Fruit fly (Drosophila melanogaster) whole organism, embryonic: Measurements from ENCODE around the gene Nepl13.

Experiments used
- B-H2 ChIP-seq: fragments of 200-800 bp; sonication (Bioruptor generic); optimal IDR thresholded peaks from 2 replicates; lab custom pipeline; 2018; ENCODE audit warnings: missing biosample characterization, mild to moderate bottlenecking, missing genetic modification characterization
- C15 ChIP-seq: fragments of 200-800 bp; sonication (Bioruptor generic); IDR thresholded peaks from 3 replicates; pipeline ENCODE4 v1.3.6; 2022; ENCODE audit warnings: missing biosample characterization, missing genetic modification characterization
- CG11085 ChIP-seq: fragments of 200-800 bp; sonication (Bioruptor generic); IDR thresholded peaks from 2 replicates; pipeline ENCODE4 v1.3.6; 2022; ENCODE audit warnings: missing biosample characterization, missing genetic modification characterization
- CG11456 ChIP-seq: fragments of 200-800 bp; sonication (Bioruptor generic); IDR thresholded peaks from 3 replicates; pipeline ENCODE4 v1.3.6; 2022; ENCODE audit warnings: missing biosample characterization, missing genetic modification characterization
- CG12236 ChIP-seq: fragments of 200-800 bp; sonication (Bioruptor generic); optimal IDR thresholded peaks from 2 replicates; lab custom pipeline; 2016; ENCODE audit warnings: missing biosample characterization, missing genetic modification characterization
- CG14965 ChIP-seq: fragments of 200-800 bp; sonication (Bioruptor generic); optimal IDR thresholded peaks from 2 replicates; lab custom pipeline; 2016; ENCODE audit warnings: missing biosample characterization, missing genetic modification characterization, borderline replicate concordance
- CG17359 ChIP-seq: fragments of 200-800 bp; sonication (Bioruptor generic); optimal IDR thresholded peaks from 3 replicates; lab custom pipeline; 2018; ENCODE audit warnings: missing biosample characterization, mild to moderate bottlenecking, missing genetic modification characterization, moderate library complexity
- CG17612 ChIP-seq: fragments of 200-800 bp; sonication (Bioruptor generic); IDR thresholded peaks from 2 replicates; pipeline ENCODE4 v1.3.6; 2022; ENCODE audit warnings: missing biosample characterization, missing genetic modification characterization
- CG18764 ChIP-seq: fragments of 200-800 bp; sonication (Bioruptor generic); optimal IDR thresholded peaks from 3 replicates; lab custom pipeline; 2016; ENCODE audit warnings: missing biosample characterization, missing genetic modification characterization
- CG2678 ChIP-seq: fragments of 200-800 bp; sonication (Bioruptor generic); optimal IDR thresholded peaks from 3 replicates; lab custom pipeline; 2019; ENCODE audit warnings: missing biosample characterization, mild to moderate bottlenecking, missing genetic modification characterization, moderate library complexity
- CG31224 ChIP-seq: fragments of 200-800 bp; sonication (Bioruptor generic); IDR thresholded peaks from 2 replicates; pipeline ENCODE4 v1.3.6; 2022; ENCODE audit warnings: missing biosample characterization, missing genetic modification characterization
- CG33557 ChIP-seq: fragments of 200-800 bp; sonication (Bioruptor generic); optimal IDR thresholded peaks from 2 replicates; lab custom pipeline; 2019; ENCODE audit warnings: missing biosample characterization, mild to moderate bottlenecking, missing genetic modification characterization, moderate library complexity
- CG4328 ChIP-seq: fragments of 200-800 bp; sonication (Bioruptor generic); optimal IDR thresholded peaks from 3 replicates; lab custom pipeline; 2017; ENCODE audit warnings: missing biosample characterization, missing genetic modification reagents, missing genetic modification characterization
- CG6765 ChIP-seq: fragments of 200-800 bp; sonication (Bioruptor generic); optimal IDR thresholded peaks from 3 replicates; lab custom pipeline; 2017; ENCODE audit warnings: missing biosample characterization, mild to moderate bottlenecking, missing genetic modification characterization
- CG7839 ChIP-seq: fragments of 200-800 bp; sonication (Bioruptor generic); optimal IDR thresholded peaks from 3 replicates; lab custom pipeline; 2018; ENCODE audit warnings: missing biosample characterization, mild to moderate bottlenecking, missing genetic modification characterization, moderate library complexity
- CG8089 ChIP-seq: fragments of 200-800 bp; sonication (Bioruptor generic); optimal IDR thresholded peaks from 3 replicates; lab custom pipeline; 2016; ENCODE audit warnings: missing biosample characterization, missing genetic modification characterization
- CG9727 ChIP-seq: fragments of 200-800 bp; sonication (Bioruptor generic); optimal IDR thresholded peaks from 3 replicates; lab custom pipeline; 2017; ENCODE audit warnings: missing biosample characterization, mild to moderate bottlenecking, missing genetic modification characterization
- CG9932 ChIP-seq: fragments of 200-800 bp; sonication (Bioruptor generic); IDR thresholded peaks from 2 replicates; pipeline ENCODE4 v1.3.6; 2022; ENCODE audit warnings: missing biosample characterization, missing genetic modification characterization
- Dfd ChIP-seq, 2 experiments: fragments of >200 bp; optimal IDR thresholded peaks; 2 replicates each; lab custom pipeline; 2017; ENCODE audit warnings: missing biosample characterization in 2 of 2, missing genetic modification characterization in 2 of 2
- Drgx ChIP-seq: fragments of 200-800 bp; sonication (Bioruptor generic); IDR thresholded peaks from 2 replicates; pipeline ENCODE4 v1.3.6; 2022; ENCODE audit warnings: missing biosample characterization, missing genetic modification characterization
- HLHmδ ChIP-seq: fragments of 200-800 bp; sonication (Bioruptor generic); optimal IDR thresholded peaks from 2 replicates; lab custom pipeline; 2018; ENCODE audit warnings: missing biosample characterization, mild to moderate bottlenecking, missing genetic modification characterization, moderate library complexity
- HmgD ChIP-seq: fragments of 200-800 bp; sonication (Bioruptor generic); optimal IDR thresholded peaks from 3 replicates; lab custom pipeline; 2016; ENCODE audit warnings: missing biosample characterization, missing genetic modification characterization
- Nf-YC ChIP-seq: fragments of 200-800 bp; optimal IDR thresholded peaks from 3 replicates; lab custom pipeline; 2019; ENCODE audit warnings: missing biosample characterization, mild to moderate bottlenecking, missing genetic modification characterization, moderate library complexity
- Oli ChIP-seq: fragments of 200-800 bp; sonication (Bioruptor generic); optimal IDR thresholded peaks from 2 replicates; lab custom pipeline; 2018; ENCODE audit warnings: missing biosample characterization, mild to moderate bottlenecking, missing genetic modification characterization, moderate library complexity
- PHDP ChIP-seq: fragments of 200-800 bp; sonication (Bioruptor generic); optimal IDR thresholded peaks from 3 replicates; lab custom pipeline; 2018; ENCODE audit warnings: missing biosample characterization, mild to moderate bottlenecking, missing genetic modification characterization, moderate library complexity
- Ravus ChIP-seq: fragments of 200-800 bp; sonication (Bioruptor generic); IDR thresholded peaks from 2 replicates; pipeline ENCODE4 v1.3.6; 2022; ENCODE audit warnings: missing biosample characterization, missing genetic modification characterization
- Rx ChIP-seq: fragments of 200-800 bp; sonication (Bioruptor generic); IDR thresholded peaks from 2 replicates; pipeline ENCODE4 v1.3.6; 2022; ENCODE audit warnings: missing biosample characterization, missing genetic modification characterization
- Sox102F ChIP-seq: fragments of 200-800 bp; sonication (Bioruptor generic); optimal IDR thresholded peaks from 2 replicates; lab custom pipeline; 2018; ENCODE audit warnings: missing biosample characterization, mild to moderate bottlenecking, missing genetic modification characterization, moderate library complexity
- abd-A ChIP-seq: fragments of 200-800 bp; sonication (Bioruptor generic); optimal IDR thresholded peaks from 3 replicates; lab custom pipeline; 2019; ENCODE audit warnings: missing biosample characterization, mild to moderate bottlenecking, missing genetic modification characterization, moderate library complexity
- cas ChIP-seq: fragments of 200-800 bp; sonication (Bioruptor generic); IDR thresholded peaks from 2 replicates; pipeline ENCODE4 v1.3.6; 2022; ENCODE audit warnings: missing biosample characterization, missing genetic modification characterization
- ci ChIP-seq: fragments of 200-800 bp; sonication (Bioruptor generic); IDR thresholded peaks from 3 replicates; pipeline ENCODE4 v1.3.6; 2022; ENCODE audit warnings: missing biosample characterization, missing genetic modification characterization
- gcm2 ChIP-seq: fragments of 200-800 bp; sonication (Bioruptor generic); optimal IDR thresholded peaks from 2 replicates; lab custom pipeline; 2016; ENCODE audit warnings: missing biosample characterization, missing genetic modification characterization
- gsb ChIP-seq: fragments of 200-800 bp; sonication (Bioruptor generic); IDR thresholded peaks from 2 replicates; pipeline ENCODE4 v1.3.6; 2022; ENCODE audit warnings: missing biosample characterization, missing genetic modification characterization
- lola ChIP-seq, 3 experiments: fragments of >200 bp in 2 of 3; fragments of 200-800 bp in 1 of 3; sonication (Bioruptor generic) in 1 of 3; optimal IDR thresholded peaks; 2 replicates each; lab custom pipeline; 2017 to 2019; ENCODE audit warnings: missing biosample characterization in 3 of 3, missing genetic modification characterization in 3 of 3, mild to moderate bottlenecking in 1 of 3, moderate library complexity in 1 of 3
- lov ChIP-seq, 2 experiments: fragments of 200-800 bp in 1 of 2; fragments of >200 bp in 1 of 2; sonication (Bioruptor generic) in 1 of 2; IDR thresholded peaks in 1 of 2; optimal IDR thresholded peaks in 1 of 2; 2 replicates in 1 of 2; 3 replicates in 1 of 2; pipeline versions ENCODE4 v1.3.6 to Lab custom; 2017 to 2022; ENCODE audit warnings: missing biosample characterization in 1 of 2, missing genetic modification characterization in 1 of 2
- prd ChIP-seq, 3 experiments: fragments of >200 bp in 2 of 3; fragments of 200-800 bp in 1 of 3; sonication (Bioruptor generic) in 1 of 3; optimal IDR thresholded peaks in 2 of 3; IDR thresholded peaks in 1 of 3; 2 replicates in 2 of 3; 3 replicates in 1 of 3; pipeline versions ENCODE4 v1.3.6 to Lab custom; 2017 to 2022; ENCODE audit warnings: missing biosample characterization in 1 of 3, missing genetic modification characterization in 1 of 3
- sc ChIP-seq, 3 experiments: fragments of >200 bp in 2 of 3; fragments of 200-800 bp in 1 of 3; sonication (Bioruptor generic) in 1 of 3; optimal IDR thresholded peaks; 2 replicates in 2 of 3; 3 replicates in 1 of 3; lab custom pipeline; 2017; ENCODE audit warnings: mild to moderate bottlenecking in 1 of 3, missing biosample characterization in 1 of 3, missing genetic modification characterization in 1 of 3, missing genetic modification reagents in 1 of 3
- sens ChIP-seq: fragments of 200-800 bp; sonication (Bioruptor generic); peaks from one replicate; lab custom pipeline; 2016; ENCODE audit warnings: missing biosample characterization, missing genetic modification characterization
- shn ChIP-seq: fragments of 200-800 bp; sonication (Bioruptor generic); optimal IDR thresholded peaks from 3 replicates; lab custom pipeline; 2016; ENCODE audit warnings: missing biosample characterization, missing genetic modification characterization
- sqz ChIP-seq: fragments of 200-800 bp; sonication (Bioruptor generic); optimal IDR thresholded peaks from 3 replicates; lab custom pipeline; 2018; ENCODE audit warnings: missing biosample characterization, mild to moderate bottlenecking, missing genetic modification characterization
- sr ChIP-seq: fragments of 200-800 bp; sonication (Bioruptor generic); IDR thresholded peaks from 3 replicates; pipeline ENCODE4 v1.3.6; 2022; ENCODE audit warnings: missing biosample characterization, missing genetic modification characterization
- tna ChIP-seq: fragments of 200-800 bp; sonication (Bioruptor generic); IDR thresholded peaks from 2 replicates; pipeline ENCODE4 v1.3.6; 2022; ENCODE audit warnings: missing biosample characterization, missing genetic modification characterization; ENCODE audit not compliant: partially characterized antibody
- twi ChIP-seq: fragments of 200-800 bp; optimal IDR thresholded peaks from 2 replicates; lab custom pipeline; 2019; ENCODE audit warnings: missing biosample characterization, mild to moderate bottlenecking, missing genetic modification characterization, moderate library complexity
- vfl ChIP-seq: fragments of 200-800 bp; sonication (Bioruptor generic); optimal IDR thresholded peaks from 2 replicates; lab custom pipeline; 2016; ENCODE audit warnings: missing biosample characterization, missing genetic modification characterization
- vnd ChIP-seq: fragments of 200-800 bp; sonication (Bioruptor generic); IDR thresholded peaks from 3 replicates; pipeline ENCODE4 v1.3.6; 2022; ENCODE audit warnings: missing biosample characterization, missing genetic modification characterization; ENCODE audit not compliant: partially characterized antibody
- z ChIP-seq: fragments of 200-800 bp; sonication (Bioruptor generic); IDR thresholded peaks from 3 replicates; pipeline ENCODE4 v1.3.6; 2022; ENCODE audit warnings: missing biosample characterization, missing genetic modification characterization

Gene Nepl13

dm6 chr3R:22753895-22754774 is 6.7 kb downstream of the Nepl13 start (continued):
- TF ChIP-seq vfl (GFP tag; lab: Kevin White, UChicago) (no peak), CG8089 (GFP tag; lab: Kevin White, UChicago) (no peak), cas (GFP tag; lab: Robert Waterston, UW) (0 out of 2 replicates have a peak, but pooled peaks have one; percentile 25), Oli (tag; lab: Kevin White, UChicago) (peak; percentile 74), Nf-YC (tag; lab: Kevin White, UChicago) (peak; percentile 51), gcm2 (GFP tag; lab: Kevin White, UChicago) (peak; percentile 21), Dfd (GFP tag; optimal IDR thresholded peaks at IDR 0.05; lab: Kevin White, UChicago) (peak in 1 of 2 experiments; percentile 78), CG9727 (peak; percentile 73), Sox102F (GFP tag; lab: Kevin White, UChicago) (peak; percentile 73), Rx (GFP tag; lab: Robert Waterston, UW) (peak; percentile 57), CG33557 (GFP tag; lab: Kevin White, UChicago) (no peak), CG6765 (peak; percentile 16), C15 (GFP tag; lab: Robert Waterston, UW) (no peak), twi (peak; percentile 19), CG18764 (GFP tag; lab: Kevin White, UChicago) (no peak), sens (GFP tag; lab: Kevin White, UChicago) (peak; percentile 92), CG2678 (peak; percentile 81), CG11085 (GFP tag; lab: Robert Waterston, UW) (no peak; the same call in 1 of the 2 replicates), sr (GFP tag; lab: Robert Waterston, UW) (0 out of 3 replicates have a peak, but pooled peaks have one; percentile 28), CG11456 (peak; percentile 77), CG7839 (tag; lab: Kevin White, UChicago) (peak; percentile 74), shn (GFP tag; lab: Kevin White, UChicago) (peak; percentile 50), CG9932 (GFP tag; lab: Robert Waterston, UW) (peak; percentile 54), ci (GFP tag; lab: Robert Waterston, UW) (peak; percentile 83), sc (optimal IDR thresholded peaks at IDR 0.05; lab: Kevin White, UChicago) (no peak), sc (GFP tag; optimal IDR thresholded peaks at IDR 0.05; lab: Kevin White, UChicago) (peak; percentile 32), tna (peak; percentile 56; the same call in 1 of the 2 replicates), CG31224 (no peak; the same call in 1 of the 2 replicates), prd (optimal IDR thresholded peaks at IDR 0.05; lab: Kevin White, UChicago) (no peak), prd (GFP tag; IDR thresholded peaks at IDR 0.05; lab: Robert Waterston, UW) (peak; percentile 49; the same call in 2 of the 3 replicates), gsb (GFP tag; lab: Robert Waterston, UW) (0 out of 2 replicates have a peak, but pooled peaks have one; percentile 48), lola (GFP tag; optimal IDR thresholded peaks at IDR 0.05; lab: Kevin White, UChicago) (peak in 1 of 3 experiments; percentile 47), PHDP (peak; percentile 62), CG17612 (GFP tag; lab: Robert Waterston, UW) (0 out of 2 replicates have a peak, but pooled peaks have one; percentile 44), sqz (GFP tag; lab: Kevin White, UChicago) (peak; percentile 62), lov (optimal IDR thresholded peaks at IDR 0.05; lab: Kevin White, UChicago) (no peak), lov (GFP tag; IDR thresholded peaks at IDR 0.05; lab: Robert Waterston, UW) (0 out of 3 replicates have a peak, but pooled peaks have one; percentile 55), CG12236 (GFP tag; lab: Kevin White, UChicago) (peak; percentile 13), Ravus (GFP tag; lab: Robert Waterston, UW) (no peak), B-H2 (peak; percentile 9), Drgx (GFP tag; lab: Robert Waterston, UW) (peak; percentile 51), CG4328 (GFP tag; lab: Kevin White, UChicago) (peak; percentile 58), vnd (GFP tag; lab: Robert Waterston, UW) (no peak), abd-A (tag; lab: Kevin White, UChicago) (peak; percentile 27), CG17359 (peak; percentile 67), HLHmδ (GFP tag; lab: Kevin White, UChicago) (no peak), HmgD (GFP tag; lab: Kevin White, UChicago) (no peak), z (GFP tag; lab: Robert Waterston, UW) (peak; percentile 87), CG14965 (GFP tag; lab: Kevin White, UChicago) (no peak)
